Worm (Caenorhabditis elegans): Measurements from ENCODE around the gene C17F4.8.

- TF ChIP-seq lsy-2 (tag; optimal IDR thresholded peaks at IDR 0.05): no peak
- no peak for TF ChIP-seq lin-39 (tag; optimal IDR thresholded peaks at IDR 0.05)
- TF ChIP-seq nhr-11 (tag; optimal IDR thresholded peaks at IDR 0.05): no peak
- no peak for TF ChIP-seq elt-2 (tag; optimal IDR thresholded peaks at IDR 0.05)
- TF ChIP-seq fos-1 (tag; optimal IDR thresholded peaks at IDR 0.05): no peak
- TF ChIP-seq ces-1 (GFP tag; optimal IDR thresholded peaks at IDR 0.05): no peak
- TF ChIP-seq ama-1 (optimal IDR thresholded peaks at IDR 0.05): no peak
- no peak for TF ChIP-seq efl-1 (optimal IDR thresholded peaks at IDR 0.05)
- TF ChIP-seq efl-1 (GFP tag; optimal IDR thresholded peaks at IDR 0.05 in 1 of 2): no peak
- no peak for TF ChIP-seq mdl-1 (tag; optimal IDR thresholded peaks at IDR 0.05)
- TF ChIP-seq lin-13 (GFP tag; optimal IDR thresholded peaks at IDR 0.05): no peak
- TF ChIP-seq alr-1 (tag; optimal IDR thresholded peaks at IDR 0.05; ENCODE audit: borderline replicate concordance): no peak
- no peak for TF ChIP-seq sup-37 (GFP tag; optimal IDR thresholded peaks at IDR 0.05)
Measured at ce11 chrII:3240207-3240606, 5.6 kb upstream of the C17F4.8 start, which contains the start of gene C17F4.3.

Measured in whole organism, L1 larva.